Worm (Caenorhabditis elegans): ENCODE measurements around the gene cyp-13A12.

ce11 chrIII:13056735-13057134, 32.4 kb downstream of the cyp-13A12 start:
- TF ChIP-seq K02D7.2 (tag; optimal IDR thresholded peaks at IDR 0.05) (no peak), nfya-1 (tag; optimal IDR thresholded peaks at IDR 0.05) (no peak), sox-4 (tag; optimal IDR thresholded peaks at IDR 0.05) (no peak), ama-1 (optimal IDR thresholded peaks at IDR 0.05) (no peak), pqm-1 (tag; optimal IDR thresholded peaks at IDR 0.05) (no peak), che-1 (tag; optimal IDR thresholded peaks at IDR 0.05) (no peak), ztf-16 (tag; optimal IDR thresholded peaks at IDR 0.05) (no peak)
